Worm (Caenorhabditis elegans) whole organism, young adult: ENCODE measurements around the gene F26F12.8.

Experiments used
- Y53G8AR.9 ChIP-seq: fragments of 200-800 bp; sonication (Bioruptor generic); conservative IDR thresholded peaks from 2 replicates; pipeline ENCODE4 v1.3.6; 2022; ENCODE audit warnings: missing genetic modification reagents, missing genetic modification characterization, missing compliant biosample characterization
- ets-4 ChIP-seq: fragments of 200-800 bp; sonication (Bioruptor generic); optimal IDR thresholded peaks from 2 replicates; lab custom pipeline; 2018; ENCODE audit warnings: mild to moderate bottlenecking, missing genetic modification characterization, missing compliant biosample characterization
- fkh-3 ChIP-seq: sonication (generic microtip); optimal IDR thresholded peaks from 2 replicates; lab custom pipeline; 2016; ENCODE audit warnings: mild to moderate bottlenecking, missing genetic modification characterization, missing compliant biosample characterization

DNA sequence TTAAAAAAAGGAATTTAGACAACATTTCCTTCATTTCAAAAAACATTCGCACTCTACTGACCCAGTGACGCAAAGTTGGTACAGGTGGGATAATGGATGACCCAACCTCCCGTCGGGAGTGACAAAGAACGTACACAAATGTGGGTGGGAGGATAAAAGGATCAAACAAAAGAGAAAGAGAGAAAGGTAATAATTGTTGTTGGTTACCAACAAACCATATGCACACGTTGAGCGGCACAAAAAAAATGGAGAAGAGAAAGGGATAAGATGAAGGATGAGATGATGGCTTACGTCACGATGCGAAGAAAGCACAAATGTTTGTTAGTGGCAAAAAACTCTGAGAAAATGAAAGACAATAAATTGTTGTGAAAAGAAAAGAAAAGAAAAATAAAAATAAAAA, 10.7 kb downstream of the F26F12.8 start:
- TF ChIP-seq fkh-3 (tag; lab: Kevin White, UChicago) (no peak), ets-4 (no peak), Y53G8AR.9 (GFP tag; lab: Robert Waterston, UW) (no peak)
